Fruit fly (Drosophila melanogaster): Measurements from ENCODE around the gene Pfdn5.

DNA sequence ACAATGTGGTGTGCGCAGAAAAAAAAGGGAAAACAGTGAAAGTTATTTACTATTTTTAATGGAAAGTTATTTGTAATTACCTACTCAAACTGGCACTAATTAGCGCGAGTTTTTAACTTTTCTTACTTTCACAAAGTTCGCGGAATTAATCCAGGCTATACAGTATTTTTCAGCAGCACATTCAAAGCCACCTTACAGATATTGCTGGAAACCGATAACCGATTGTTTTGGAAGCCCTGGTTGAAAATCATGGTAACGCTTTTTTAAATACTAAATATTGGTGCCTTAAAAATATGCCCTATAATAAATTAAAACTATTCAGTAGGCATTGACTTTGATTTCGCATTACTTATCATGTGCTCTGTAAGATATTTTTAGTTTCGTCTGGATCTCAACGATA is 5.9 kb downstream of the Pfdn5 start, which contains the start of gene tHMG2:
- 0 out of 2 replicates have a peak, but pooled peaks have one; percentile 26 for TF ChIP-seq hbn (GFP tag; IDR thresholded peaks at IDR 0.05; ENCODE audit: partially characterized antibody)
- no peak for TF ChIP-seq CG5245 (GFP tag; optimal IDR thresholded peaks at IDR 0.05)
- no peak for TF ChIP-seq usp (GFP tag; optimal IDR thresholded peaks at IDR 0.05)
- no peak for TF ChIP-seq CTCF (GFP tag; optimal IDR thresholded peaks at IDR 0.05)
- TF ChIP-seq CG17912 (GFP tag; optimal IDR thresholded peaks at IDR 0.05), result no peak
- TF ChIP-seq Lpt (GFP tag; optimal IDR thresholded peaks at IDR 0.05), result no peak
- TF ChIP-seq Sox102F (GFP tag; optimal IDR thresholded peaks at IDR 0.05), result no peak

Data from whole organism, embryonic.